Worm (Caenorhabditis elegans) whole organism, young adult: ENCODE results near the gene atx-2.

Source experiments
- B0261.1 ChIP-seq: sonication (generic microtip); optimal IDR thresholded peaks from 2 replicates; lab custom pipeline; 2016; ENCODE audit warnings: mild to moderate bottlenecking, missing genetic modification characterization, moderate library complexity, missing compliant biosample characterization
- D2030.7 ChIP-seq: fragments of 200-800 bp; sonication (Bioruptor generic); IDR thresholded peaks from 2 replicates; pipeline ENCODE4 v1.3.6; 2022; ENCODE audit warnings: missing genetic modification reagents, missing genetic modification characterization, missing compliant biosample characterization
- F22D6.2 ChIP-seq: sonication (generic microtip); optimal IDR thresholded peaks from 2 replicates; lab custom pipeline; 2016; ENCODE audit warnings: mild to moderate bottlenecking, missing genetic modification characterization, missing compliant biosample characterization
- F49E8.2 ChIP-seq: sonication (generic microtip); optimal IDR thresholded peaks from 3 replicates; lab custom pipeline; 2017; ENCODE audit warnings: missing genetic modification characterization, mild to moderate bottlenecking, missing compliant biosample characterization, antibody characterized with exemption, moderate library complexity; ENCODE audit not compliant: insufficient read depth
- F52B5.7 ChIP-seq: sonication (generic microtip); optimal IDR thresholded peaks from 2 replicates; lab custom pipeline; 2016; ENCODE audit warnings: mild to moderate bottlenecking, missing genetic modification characterization, missing compliant biosample characterization
- Y53F4B.3 ChIP-seq: fragments of 200-800 bp; sonication (Bioruptor generic); IDR thresholded peaks from 2 replicates; pipeline ENCODE4 v1.3.6; 2022; ENCODE audit warnings: missing genetic modification reagents, missing genetic modification characterization, missing compliant biosample characterization
- Y79H2A.3 ChIP-seq: fragments of 200-800 bp; sonication (Bioruptor generic); conservative IDR thresholded peaks from 2 replicates; pipeline ENCODE4 v1.3.6; 2022; ENCODE audit warnings: missing genetic modification reagents, missing genetic modification characterization, missing compliant biosample characterization
- ZK185.1 ChIP-seq: sonication (generic microtip); optimal IDR thresholded peaks from 2 replicates; lab custom pipeline; 2016; ENCODE audit warnings: mild to moderate bottlenecking, missing genetic modification characterization, missing compliant biosample characterization; ENCODE audit not compliant: poor library complexity, severe bottlenecking
- ama-1 ChIP-seq, 3 experiments: fragments of 150-350 bp in 1 of 3; sonication (generic microtip) in 2 of 3; optimal IDR thresholded peaks; 2 replicates each; lab custom pipeline; 2014 to 2018; ENCODE audit warnings: missing biosample characterization in 2 of 3, missing genetic modification characterization in 2 of 3, missing genetic modification reagents in 2 of 3
- bed-1 ChIP-seq: fragments of 200-800 bp; sonication (Bioruptor generic); IDR thresholded peaks from 2 replicates; pipeline ENCODE4 v1.3.6; 2022; ENCODE audit warnings: missing genetic modification reagents, missing genetic modification characterization, missing compliant biosample characterization
- ccch-3 ChIP-seq: fragments of 200-800 bp; sonication (Bioruptor generic); optimal IDR thresholded peaks from 2 replicates; lab custom pipeline; 2018; ENCODE audit warnings: mild to moderate bottlenecking, missing genetic modification characterization, missing compliant biosample characterization
- cebp-1 ChIP-seq, 2 experiments: fragments of 200-800 bp in 1 of 2; sonication (Bioruptor generic) in 1 of 2; sonication (generic microtip) in 1 of 2; IDR thresholded peaks in 1 of 2; optimal IDR thresholded peaks in 1 of 2; 2 replicates each; pipeline versions ENCODE4 v1.3.6 to Lab custom; 2017 to 2022; ENCODE audit warnings: missing compliant biosample characterization in 2 of 2, missing genetic modification characterization in 2 of 2, mild to moderate bottlenecking in 1 of 2, missing genetic modification reagents in 1 of 2, moderate library complexity in 1 of 2
- ceh-100 ChIP-seq: fragments of 200-800 bp; sonication (Bioruptor generic); IDR thresholded peaks from 2 replicates; pipeline ENCODE4 v1.3.6; 2022; ENCODE audit warnings: missing genetic modification reagents, missing genetic modification characterization, missing compliant biosample characterization
- chd-7 ChIP-seq: sonication (generic microtip); optimal IDR thresholded peaks from 2 replicates; lab custom pipeline; 2016; ENCODE audit warnings: mild to moderate bottlenecking, missing genetic modification characterization, moderate library complexity, missing compliant biosample characterization
- die-1 ChIP-seq: sonication (generic microtip); optimal IDR thresholded peaks from 2 replicates; lab custom pipeline; 2016; ENCODE audit warnings: missing genotype, mild to moderate bottlenecking, missing genetic modification characterization, missing compliant biosample characterization
- dpl-1 ChIP-seq: fragments of 150-350 bp; optimal IDR thresholded peaks from 2 replicates; lab custom pipeline; 2014; ENCODE audit warnings: missing biosample characterization, missing genetic modification reagents, missing genetic modification characterization
- fkh-3 ChIP-seq: sonication (generic microtip); optimal IDR thresholded peaks from 2 replicates; lab custom pipeline; 2016; ENCODE audit warnings: mild to moderate bottlenecking, missing genetic modification characterization, missing compliant biosample characterization
- gei-17 ChIP-seq: fragments of 200-800 bp; sonication (Bioruptor generic); optimal IDR thresholded peaks from 2 replicates; lab custom pipeline; 2018; ENCODE audit warnings: mild to moderate bottlenecking, missing genetic modification characterization, missing compliant biosample characterization
- hlh-26 ChIP-seq: fragments of 200-800 bp; sonication (Bioruptor generic); conservative IDR thresholded peaks from 2 replicates; pipeline ENCODE4 v1.3.6; 2022; ENCODE audit warnings: missing genetic modification reagents, missing genetic modification characterization, missing compliant biosample characterization
- hrde-1 ChIP-seq: sonication (generic microtip); optimal IDR thresholded peaks from 2 replicates; lab custom pipeline; 2016; ENCODE audit warnings: missing genetic modification characterization, mild to moderate bottlenecking, missing compliant biosample characterization, moderate library complexity, missing genotype, missing genetic modification reagents, borderline replicate concordance
- let-607 ChIP-seq, 2 experiments: fragments of 200-800 bp in 1 of 2; sonication (Bioruptor generic) in 1 of 2; sonication (generic microtip) in 1 of 2; optimal IDR thresholded peaks; 2 replicates each; lab custom pipeline; 2016 to 2018; ENCODE audit warnings: mild to moderate bottlenecking in 2 of 2, missing compliant biosample characterization in 2 of 2, missing genetic modification characterization in 2 of 2, moderate library complexity in 2 of 2, missing genotype in 1 of 2
- lin-26 ChIP-seq: fragments of 200-800 bp; sonication (Bioruptor generic); IDR thresholded peaks from 2 replicates; pipeline ENCODE4 v1.3.6; 2022; ENCODE audit warnings: missing genetic modification reagents, missing genetic modification characterization, missing compliant biosample characterization
- lin-40 ChIP-seq: sonication (generic microtip); optimal IDR thresholded peaks from 2 replicates; lab custom pipeline; 2016; ENCODE audit warnings: missing genetic modification characterization, mild to moderate bottlenecking, missing compliant biosample characterization, missing genotype, missing genetic modification reagents
- lsl-1 ChIP-seq: fragments of 200-800 bp; sonication (Bioruptor generic); optimal IDR thresholded peaks from 2 replicates; lab custom pipeline; 2018; ENCODE audit warnings: mild to moderate bottlenecking, missing genetic modification characterization, moderate library complexity, missing compliant biosample characterization
- lsy-27 ChIP-seq: sonication (generic microtip); optimal IDR thresholded peaks from 2 replicates; lab custom pipeline; 2017; ENCODE audit warnings: missing genetic modification characterization, mild to moderate bottlenecking, missing compliant biosample characterization, antibody characterized with exemption, missing genotype, borderline replicate concordance; ENCODE audit not compliant: insufficient read depth
- madf-6 ChIP-seq: fragments of 200-800 bp; sonication (Bioruptor generic); IDR thresholded peaks from 2 replicates; pipeline ENCODE4 v1.3.6; 2022; ENCODE audit warnings: missing genetic modification reagents, missing genetic modification characterization, missing compliant biosample characterization
- mxl-1 ChIP-seq: sonication (generic microtip); optimal IDR thresholded peaks from 2 replicates; lab custom pipeline; 2016; ENCODE audit warnings: missing genetic modification characterization, missing compliant biosample characterization
- nhr-80 ChIP-seq: sonication (generic microtip); optimal IDR thresholded peaks from 2 replicates; lab custom pipeline; 2016; ENCODE audit warnings: missing genetic modification characterization, missing compliant biosample characterization
- pbrm-1 ChIP-seq: fragments of 200-800 bp; sonication (Bioruptor generic); IDR thresholded peaks from 2 replicates; pipeline ENCODE4 v1.3.6; 2022; ENCODE audit warnings: missing genetic modification reagents, missing genetic modification characterization, missing compliant biosample characterization
- pha-4 ChIP-seq: fragments of 150-350 bp; sonication (generic microtip); optimal IDR thresholded peaks from 2 replicates; lab custom pipeline; 2014; ENCODE audit warnings: missing biosample characterization, missing genetic modification reagents, missing genetic modification characterization
- repo-1 ChIP-seq: sonication (generic microtip); optimal IDR thresholded peaks from 2 replicates; lab custom pipeline; 2017; ENCODE audit warnings: mild to moderate bottlenecking, missing genetic modification characterization, missing compliant biosample characterization
- rpc-1 ChIP-seq, 2 experiments: fragments of 150-350 bp in 1 of 2; sonication (generic microtip) in 1 of 2; optimal IDR thresholded peaks; 2 replicates each; lab custom pipeline; 2014 to 2018; ENCODE audit warnings: missing biosample characterization in 1 of 2, missing genetic modification characterization in 1 of 2, missing genetic modification reagents in 1 of 2, missing genotype in 1 of 2
- sdz-38 ChIP-seq: sonication (generic microtip); optimal IDR thresholded peaks from 2 replicates; lab custom pipeline; 2016; ENCODE audit warnings: missing genotype, missing genetic modification characterization, missing compliant biosample characterization
- snpc-4 ChIP-seq, 5 experiments: fragments of 150-350 bp in 1 of 5; sonication (generic microtip) in 4 of 5; optimal IDR thresholded peaks; 2 replicates each; lab custom pipeline; 2014 to 2018; ENCODE audit warnings: missing genetic modification characterization in 5 of 5, missing biosample characterization in 3 of 5, antibody characterized with exemption in 2 of 5, mild to moderate bottlenecking in 2 of 5, missing compliant biosample characterization in 2 of 5, missing genotype in 2 of 5, moderate library complexity in 2 of 5, missing genetic modification reagents in 1 of 5
- somi-1 ChIP-seq: fragments of 200-800 bp; sonication (Bioruptor generic); optimal IDR thresholded peaks from 2 replicates; lab custom pipeline; 2018; ENCODE audit warnings: mild to moderate bottlenecking, missing genetic modification characterization, missing compliant biosample characterization
- tbp1 ChIP-seq: fragments of 200-800 bp; sonication (Bioruptor generic); optimal IDR thresholded peaks from 2 replicates; lab custom pipeline; 2018; ENCODE audit warnings: mild to moderate bottlenecking, missing genetic modification characterization, missing compliant biosample characterization
- xnd-1 ChIP-seq: sonication (generic microtip); optimal IDR thresholded peaks from 2 replicates; lab custom pipeline; 2016; ENCODE audit warnings: missing genotype, missing genetic modification reagents, missing genetic modification characterization, missing compliant biosample characterization
- zfh-2 ChIP-seq: fragments of 200-800 bp; sonication (Bioruptor generic); conservative IDR thresholded peaks from 2 replicates; pipeline ENCODE4 v1.3.6; 2022; ENCODE audit warnings: missing genetic modification reagents, missing genetic modification characterization, missing compliant biosample characterization
- ztf-22 ChIP-seq: fragments of 200-800 bp; sonication (Bioruptor generic); optimal IDR thresholded peaks from 2 replicates; lab custom pipeline; 2018; ENCODE audit warnings: mild to moderate bottlenecking, missing genetic modification characterization, moderate library complexity, missing compliant biosample characterization
- ztf-28 ChIP-seq: fragments of 200-800 bp; sonication (Bioruptor generic); IDR thresholded peaks from 2 replicates; pipeline ENCODE4 v1.3.6; 2022; ENCODE audit warnings: missing genetic modification reagents, missing genetic modification characterization, missing compliant biosample characterization
- ztf-3 ChIP-seq: fragments of 200-800 bp; sonication (Bioruptor generic); optimal IDR thresholded peaks from 2 replicates; lab custom pipeline; 2018; ENCODE audit warnings: mild to moderate bottlenecking, missing genetic modification characterization, missing compliant biosample characterization
- ztf-6 ChIP-seq: fragments of 200-800 bp; sonication (Bioruptor generic); IDR thresholded peaks from 2 replicates; pipeline ENCODE4 v1.3.6; 2022; ENCODE audit warnings: missing genetic modification reagents, missing genetic modification characterization, missing compliant biosample characterization

atx-2 gene

ce11 chrIII:10423906-10424305, 37.3 kb upstream of the atx-2 start, which contains the start of gene M03C11.6 (continued):
- TF ChIP-seq ama-1 (optimal IDR thresholded peaks at IDR 0.05; lab: Kevin White, UChicago), result no peak
- no peak for TF ChIP-seq ama-1 (GFP tag; optimal IDR thresholded peaks at IDR 0.05; lab: Kevin White, UChicago)

ce11 chrIII:10427882-10428281, 33.3 kb upstream of the atx-2 start, which contains the start of gene prp-3:
TSS of gene prp-3 (minus strand) at chrIII:10427982.
- TF ChIP-seq hrde-1 (tag; lab: Kevin White, UChicago) (no peak), ZK185.1 (tag; lab: Kevin White, UChicago) (no peak), B0261.1 (no peak), dpl-1 (GFP tag; lab: Kevin White, UChicago) (no peak), hlh-26 (GFP tag; lab: Robert Waterston, UW) (no peak), rpc-1 (optimal IDR thresholded peaks at IDR 0.05; lab: Kevin White, UChicago) (no peak), rpc-1 (tag; optimal IDR thresholded peaks at IDR 0.05; lab: Kevin White, UChicago) (no peak), F22D6.2 (tag; lab: Kevin White, UChicago) (no peak), nhr-80 (tag; lab: Kevin White, UChicago) (no peak), ztf-28 (GFP tag; lab: Robert Waterston, UW) (no peak), D2030.7 (GFP tag; lab: Robert Waterston, UW) (no peak), lsy-27 (tag; lab: Kevin White, UChicago) (no peak), ztf-6 (GFP tag; lab: Robert Waterston, UW) (no peak), chd-7 (tag; lab: Kevin White, UChicago) (no peak), tbp1 (GFP tag; lab: Kevin White, UChicago) (no peak), lin-26 (GFP tag; lab: Robert Waterston, UW) (no peak), fkh-3 (no peak), sdz-38 (tag; lab: Kevin White, UChicago) (no peak), mxl-1 (no peak), Y53F4B.3 (no peak), bed-1 (GFP tag; lab: Robert Waterston, UW) (no peak)

- TF ChIP-seq madf-6 (GFP tag; lab: Robert Waterston, UW) (0 out of 2 replicates have a peak, but pooled peaks have one; percentile 29), pha-4 (tag; lab: Kevin White, UChicago) (no peak), die-1 (peak; percentile 27), ceh-100 (GFP tag; lab: Robert Waterston, UW) (peak; percentile 28; the same call in 1 of the 2 replicates), cebp-1 (GFP tag; IDR thresholded peaks at IDR 0.05; lab: Robert Waterston, UW) (no peak), cebp-1 (tag; optimal IDR thresholded peaks at IDR 0.05; lab: Kevin White, UChicago) (no peak), ZK185.1 (tag; lab: Kevin White, UChicago) (no peak), somi-1 (no peak), Y79H2A.3 (no peak), rpc-1 (optimal IDR thresholded peaks at IDR 0.05; lab: Kevin White, UChicago) (peak; percentile 48), rpc-1 (tag; optimal IDR thresholded peaks at IDR 0.05; lab: Kevin White, UChicago) (peak; percentile 68), B0261.1 (peak; percentile 57), snpc-4 (GFP tag; optimal IDR thresholded peaks at IDR 0.05; lab: Kevin White, UChicago) (no peak), snpc-4 (tag; optimal IDR thresholded peaks at IDR 0.05; lab: Kevin White, UChicago) (no peak), ztf-3 (GFP tag; lab: Kevin White, UChicago) (no peak), lin-40 (no peak), lin-26 (GFP tag; lab: Robert Waterston, UW) (0 out of 2 replicates have a peak, but pooled peaks have one; percentile 49), pbrm-1 (GFP tag; lab: Robert Waterston, UW) (no peak), ztf-22 (GFP tag; lab: Kevin White, UChicago) (no peak), tbp1 (GFP tag; lab: Kevin White, UChicago) (peak; percentile 82), F49E8.2 (tag; lab: Kevin White, UChicago) (peak; percentile 17), F52B5.7 (no peak), let-607 (tag; optimal IDR thresholded peaks at IDR 0.05; lab: Kevin White, UChicago) (no peak), zfh-2 (GFP tag; lab: Robert Waterston, UW) (no peak), lsl-1 (GFP tag; lab: Kevin White, UChicago) (peak; percentile 25), ccch-3 (GFP tag; lab: Kevin White, UChicago) (no peak), gei-17 (GFP tag; lab: Kevin White, UChicago) (no peak), xnd-1 (tag; lab: Kevin White, UChicago) (no peak), repo-1 (no peak)
Measured at ce11 chrIII:10432104-10432503, 29.1 kb upstream of the atx-2 start.
